Worm (Caenorhabditis elegans) whole organism, early embryonic: Measurements from ENCODE around the gene rpoa-12.
A peak's percentile ranks its signal among the peaks of the same experiment; 100 is the strongest.

ENCODE experiments used
- B0310.2 ChIP-seq: sonication (generic microtip); optimal IDR thresholded peaks from 2 replicates; lab custom pipeline; 2016; ENCODE audit warnings: mild to moderate bottlenecking, missing genetic modification characterization, missing compliant biosample characterization
- F13C5.2 ChIP-seq: sonication (generic microtip); optimal IDR thresholded peaks from 2 replicates; lab custom pipeline; 2017; ENCODE audit warnings: mild to moderate bottlenecking, missing genetic modification characterization, inconsistent platforms, missing compliant biosample characterization
- aly-1 ChIP-seq: sonication (generic microtip); optimal IDR thresholded peaks from 2 replicates; lab custom pipeline; 2016; ENCODE audit warnings: missing genetic modification characterization, missing compliant biosample characterization
- ama-1 ChIP-seq: fragments of 150-350 bp; optimal IDR thresholded peaks from 2 replicates; lab custom pipeline; 2014
- ceh-13 ChIP-seq: fragments of 200-800 bp; sonication (Bioruptor generic); optimal IDR thresholded peaks from 2 replicates; lab custom pipeline; 2018; ENCODE audit warnings: mild to moderate bottlenecking, missing genetic modification characterization, missing compliant biosample characterization
- ceh-36 ChIP-seq: sonication (generic microtip); optimal IDR thresholded peaks from 2 replicates; lab custom pipeline; 2016; ENCODE audit warnings: missing genetic modification characterization, inconsistent platforms, missing compliant biosample characterization
- ets-7 ChIP-seq: sonication (generic microtip); optimal IDR thresholded peaks from 2 replicates; lab custom pipeline; 2016; ENCODE audit warnings: missing genotype, missing genetic modification characterization, missing compliant biosample characterization
- flt-1 ChIP-seq: fragments of 200-800 bp; sonication (Bioruptor generic); IDR thresholded peaks from 2 replicates; pipeline ENCODE4 v1.3.6; 2022; ENCODE audit warnings: missing genetic modification characterization, missing compliant biosample characterization
- hmbx-1 ChIP-seq: sonication (generic microtip); optimal IDR thresholded peaks from 2 replicates; lab custom pipeline; 2016; ENCODE audit warnings: mild to moderate bottlenecking, missing genetic modification characterization, missing compliant biosample characterization
- hmg-4 ChIP-seq: fragments of 200-800 bp; sonication (Bioruptor generic); optimal IDR thresholded peaks from 2 replicates; lab custom pipeline; 2018; ENCODE audit warnings: mild to moderate bottlenecking, missing genetic modification characterization, missing compliant biosample characterization
- hnd-1 ChIP-seq: sonication (generic microtip); optimal IDR thresholded peaks from 2 replicates; lab custom pipeline; 2016; ENCODE audit warnings: missing genetic modification characterization, missing compliant biosample characterization
- pes-1 ChIP-seq: fragments of 200-800 bp; sonication (Bioruptor generic); IDR thresholded peaks from 2 replicates; pipeline ENCODE4 v1.3.6; 2022; ENCODE audit warnings: missing genetic modification reagents, missing genetic modification characterization, missing compliant biosample characterization
- scrt-1 ChIP-seq: fragments of 200-800 bp; sonication (Bioruptor generic); IDR thresholded peaks from 2 replicates; pipeline ENCODE4 v1.3.6; 2022; ENCODE audit warnings: missing genetic modification characterization, missing compliant biosample characterization
- sea-1 ChIP-seq: fragments of 200-800 bp; sonication (Bioruptor generic); conservative IDR thresholded peaks from 2 replicates; pipeline ENCODE4 v1.3.6; 2022; ENCODE audit warnings: missing genetic modification characterization, missing compliant biosample characterization
- tbx-11 ChIP-seq: fragments of 200-800 bp; sonication (Bioruptor generic); IDR thresholded peaks from 2 replicates; pipeline ENCODE4 v1.3.6; 2022; ENCODE audit warnings: missing genetic modification characterization, missing compliant biosample characterization
- tbx-37 ChIP-seq: fragments of 200-800 bp; sonication (Bioruptor generic); conservative IDR thresholded peaks from 2 replicates; pipeline ENCODE4 v1.3.6; 2022; ENCODE audit warnings: missing genetic modification reagents, missing genetic modification characterization, missing compliant biosample characterization
- tra-4 ChIP-seq: sonication (generic microtip); optimal IDR thresholded peaks from 2 replicates; lab custom pipeline; 2017; ENCODE audit warnings: missing genetic modification characterization, missing compliant biosample characterization

The rpoa-12 gene

ce11 chrV:14439236-14439635 lies 16.1 kb upstream of the rpoa-12 start:
- no peak for TF ChIP-seq hmbx-1
- TF ChIP-seq B0310.2 (tag; lab: Kevin White, UChicago) = no peak
- TF ChIP-seq ceh-13 (GFP tag; lab: Kevin White, UChicago) = no peak
- no peak for TF ChIP-seq tbx-37
- TF ChIP-seq F13C5.2 (tag; lab: Kevin White, UChicago) = no peak
- TF ChIP-seq scrt-1 (GFP tag; lab: Robert Waterston, UW) = no peak
- TF ChIP-seq ceh-36 (tag; lab: Kevin White, UChicago) = no peak
- TF ChIP-seq flt-1 (GFP tag; lab: Robert Waterston, UW) = no peak
- TF ChIP-seq ama-1 (lab: Kevin White, UChicago) = no peak
- no peak for TF ChIP-seq tra-4
- no peak for TF ChIP-seq ets-7 (tag; lab: Kevin White, UChicago)
- TF ChIP-seq tbx-11 = no peak
- no peak for TF ChIP-seq hnd-1 (tag; lab: Kevin White, UChicago)
- TF ChIP-seq pes-1 (GFP tag; lab: Robert Waterston, UW) = no peak
- no peak for TF ChIP-seq hmg-4 (GFP tag; lab: Kevin White, UChicago)
- no peak for TF ChIP-seq sea-1 (GFP tag; lab: Robert Waterston, UW)
- no peak for TF ChIP-seq aly-1 (tag; lab: Kevin White, UChicago)

- TF ChIP-seq hmg-4 (GFP tag; lab: Kevin White, UChicago) = no peak
Measured at ce11 chrV:14438099-14438739, 15.1 kb upstream of the rpoa-12 start.

ce11 chrV:14437355-14437754 lies 14.3 kb upstream of the rpoa-12 start:
- TF ChIP-seq tbx-37 (no peak), B0310.2 (tag; lab: Kevin White, UChicago) (no peak), sea-1 (GFP tag; lab: Robert Waterston, UW) (no peak), scrt-1 (GFP tag; lab: Robert Waterston, UW) (no peak)

ce11 chrV:14436195-14436594 lies 13.1 kb upstream of the rpoa-12 start:
- TF ChIP-seq tra-4 (no peak), tbx-37 (no peak), ceh-13 (GFP tag; lab: Kevin White, UChicago) (no peak), B0310.2 (tag; lab: Kevin White, UChicago) (no peak), aly-1 (tag; lab: Kevin White, UChicago) (no peak), F13C5.2 (tag; lab: Kevin White, UChicago) (no peak), hmbx-1 (no peak), ama-1 (lab: Kevin White, UChicago) (no peak), hnd-1 (tag; lab: Kevin White, UChicago) (no peak), ceh-36 (tag; lab: Kevin White, UChicago) (no peak), sea-1 (GFP tag; lab: Robert Waterston, UW) (no peak), hmg-4 (GFP tag; lab: Kevin White, UChicago) (no peak), scrt-1 (GFP tag; lab: Robert Waterston, UW) (no peak), tbx-11 (no peak), flt-1 (GFP tag; lab: Robert Waterston, UW) (no peak), pes-1 (GFP tag; lab: Robert Waterston, UW) (no peak), ets-7 (tag; lab: Kevin White, UChicago) (no peak)

- TF ChIP-seq F13C5.2 (tag; lab: Kevin White, UChicago) (no peak), ceh-13 (GFP tag; lab: Kevin White, UChicago) (no peak), ets-7 (tag; lab: Kevin White, UChicago) (no peak), tbx-11 (no peak), pes-1 (GFP tag; lab: Robert Waterston, UW) (no peak), sea-1 (GFP tag; lab: Robert Waterston, UW) (no peak), ceh-36 (tag; lab: Kevin White, UChicago) (peak; percentile 71)
Measured at ce11 chrV:14433584-14433983, 10.5 kb upstream of the rpoa-12 start.

ce11 chrV:14432259-14432658 lies 9.2 kb upstream of the rpoa-12 start, which contains the start of gene egl-1:
Gene egl-1 (minus strand): TSS chrV:14432359.
- no peak for TF ChIP-seq F13C5.2 (tag; lab: Kevin White, UChicago)
- no peak for TF ChIP-seq aly-1 (tag; lab: Kevin White, UChicago)
- TF ChIP-seq sea-1 (GFP tag; lab: Robert Waterston, UW) = no peak
- TF ChIP-seq scrt-1 (GFP tag; lab: Robert Waterston, UW) = no peak
- no peak for TF ChIP-seq ets-7 (tag; lab: Kevin White, UChicago)
- TF ChIP-seq B0310.2 (tag; lab: Kevin White, UChicago) = no peak
- TF ChIP-seq ama-1 (lab: Kevin White, UChicago) = no peak
- TF ChIP-seq ceh-13 (GFP tag; lab: Kevin White, UChicago) = no peak
- no peak for TF ChIP-seq tbx-37
- no peak for TF ChIP-seq flt-1 (GFP tag; lab: Robert Waterston, UW)

- no peak for TF ChIP-seq tra-4
- TF ChIP-seq ama-1 (lab: Kevin White, UChicago) = no peak
- TF ChIP-seq ceh-36 (tag; lab: Kevin White, UChicago) = no peak
- TF ChIP-seq pes-1 (GFP tag; lab: Robert Waterston, UW) = no peak
- TF ChIP-seq B0310.2 (tag; lab: Kevin White, UChicago) = no peak
- TF ChIP-seq tbx-37 = no peak
- no peak for TF ChIP-seq scrt-1 (GFP tag; lab: Robert Waterston, UW)
- TF ChIP-seq sea-1 (GFP tag; lab: Robert Waterston, UW) = no peak
- TF ChIP-seq ceh-13 (GFP tag; lab: Kevin White, UChicago) = no peak
- TF ChIP-seq hmg-4 (GFP tag; lab: Kevin White, UChicago) = no peak
Measured at ce11 chrV:14428865-14429264, 5.8 kb upstream of the rpoa-12 start, which contains the start of gene F23B12.1. Gene F23B12.1 (plus strand): TSS chrV:14429165.
